Worm (Caenorhabditis elegans) whole organism, young adult: ENCODE measurements around the gene pap-2.

Experiments
- B0336.3 ChIP-seq: fragments of 200-800 bp; sonication (Bioruptor generic); IDR thresholded peaks from 2 replicates; pipeline ENCODE4 v1.3.6; 2022; ENCODE audit warnings: missing genetic modification characterization, missing compliant biosample characterization
- C06A6.2 ChIP-seq: fragments of 200-800 bp; sonication (Bioruptor generic); conservative IDR thresholded peaks from 2 replicates; pipeline ENCODE4 v1.3.6; 2022; ENCODE audit warnings: missing genetic modification characterization, missing compliant biosample characterization
- F10E7.11 ChIP-seq: sonication (generic microtip); optimal IDR thresholded peaks from 2 replicates; lab custom pipeline; 2017; ENCODE audit warnings: mild to moderate bottlenecking, missing genetic modification characterization, moderate library complexity, missing compliant biosample characterization
- F23B12.7 ChIP-seq: sonication (generic microtip); optimal IDR thresholded peaks from 2 replicates; lab custom pipeline; 2017; ENCODE audit warnings: missing genetic modification characterization, mild to moderate bottlenecking, missing compliant biosample characterization, antibody characterized with exemption, moderate library complexity; ENCODE audit not compliant: insufficient read depth
- F33H1.4 ChIP-seq: fragments of 200-800 bp; sonication (Bioruptor generic); IDR thresholded peaks from 2 replicates; pipeline ENCODE4 v1.3.6; 2022; ENCODE audit warnings: missing genetic modification reagents, missing genetic modification characterization, missing compliant biosample characterization
- F39B2.1 ChIP-seq: fragments of 200-800 bp; sonication (Bioruptor generic); IDR thresholded peaks from 2 replicates; pipeline ENCODE4 v1.3.6; 2022; ENCODE audit warnings: missing genetic modification reagents, missing genetic modification characterization, missing compliant biosample characterization
- K12H6.12 ChIP-seq: fragments of 200-800 bp; sonication (Bioruptor generic); optimal IDR thresholded peaks from 2 replicates; lab custom pipeline; 2018; ENCODE audit warnings: mild to moderate bottlenecking, missing genetic modification characterization, missing compliant biosample characterization
- Y53G8AR.9 ChIP-seq: fragments of 200-800 bp; sonication (Bioruptor generic); conservative IDR thresholded peaks from 2 replicates; pipeline ENCODE4 v1.3.6; 2022; ENCODE audit warnings: missing genetic modification reagents, missing genetic modification characterization, missing compliant biosample characterization
- Y56A3A.18 ChIP-seq: fragments of 200-800 bp; sonication (Bioruptor generic); IDR thresholded peaks from 2 replicates; pipeline ENCODE4 v1.3.6; 2022; ENCODE audit warnings: missing genetic modification reagents, missing genetic modification characterization, missing compliant biosample characterization
- Y95B8A.8 ChIP-seq: fragments of 200-800 bp; sonication (Bioruptor generic); IDR thresholded peaks from 2 replicates; pipeline ENCODE4 v1.3.6; 2022; ENCODE audit warnings: missing genetic modification reagents, missing genetic modification characterization, missing compliant biosample characterization
- akir-1 ChIP-seq: fragments of 200-800 bp; sonication (Bioruptor generic); optimal IDR thresholded peaks from 2 replicates; lab custom pipeline; 2018; ENCODE audit warnings: mild to moderate bottlenecking, missing genetic modification characterization, moderate library complexity, missing compliant biosample characterization
- atf-7 ChIP-seq: sonication (generic microtip); optimal IDR thresholded peaks from 2 replicates; lab custom pipeline; 2017; ENCODE audit warnings: mild to moderate bottlenecking, missing genetic modification characterization, missing compliant biosample characterization
- bed-1 ChIP-seq: fragments of 200-800 bp; sonication (Bioruptor generic); IDR thresholded peaks from 2 replicates; pipeline ENCODE4 v1.3.6; 2022; ENCODE audit warnings: missing genetic modification reagents, missing genetic modification characterization, missing compliant biosample characterization
- cebp-1 ChIP-seq, 2 experiments: fragments of 200-800 bp in 1 of 2; sonication (Bioruptor generic) in 1 of 2; sonication (generic microtip) in 1 of 2; IDR thresholded peaks in 1 of 2; optimal IDR thresholded peaks in 1 of 2; 2 replicates each; pipeline versions ENCODE4 v1.3.6 to Lab custom; 2017 to 2022; ENCODE audit warnings: missing compliant biosample characterization in 2 of 2, missing genetic modification characterization in 2 of 2, mild to moderate bottlenecking in 1 of 2, missing genetic modification reagents in 1 of 2, moderate library complexity in 1 of 2
- dox-1 ChIP-seq: fragments of 200-800 bp; sonication (Bioruptor generic); IDR thresholded peaks from 2 replicates; pipeline ENCODE4 v1.3.6; 2022; ENCODE audit warnings: missing genetic modification reagents, missing genetic modification characterization, missing compliant biosample characterization
- dpff-1 ChIP-seq: sonication (generic microtip); optimal IDR thresholded peaks from 2 replicates; lab custom pipeline; 2017; ENCODE audit warnings: mild to moderate bottlenecking, missing genetic modification characterization, missing compliant biosample characterization
- gei-17 ChIP-seq: fragments of 200-800 bp; sonication (Bioruptor generic); optimal IDR thresholded peaks from 2 replicates; lab custom pipeline; 2018; ENCODE audit warnings: mild to moderate bottlenecking, missing genetic modification characterization, missing compliant biosample characterization
- let-526 ChIP-seq: fragments of 200-800 bp; sonication (Bioruptor generic); IDR thresholded peaks from 2 replicates; pipeline ENCODE4 v1.3.6; 2022; ENCODE audit warnings: missing genetic modification reagents, missing genetic modification characterization, missing compliant biosample characterization
- let-607 ChIP-seq, 2 experiments: fragments of 200-800 bp in 1 of 2; sonication (Bioruptor generic) in 1 of 2; sonication (generic microtip) in 1 of 2; optimal IDR thresholded peaks; 2 replicates each; lab custom pipeline; 2016 to 2018; ENCODE audit warnings: mild to moderate bottlenecking in 2 of 2, missing compliant biosample characterization in 2 of 2, missing genetic modification characterization in 2 of 2, moderate library complexity in 2 of 2, missing genotype in 1 of 2
- lsl-1 ChIP-seq: fragments of 200-800 bp; sonication (Bioruptor generic); optimal IDR thresholded peaks from 2 replicates; lab custom pipeline; 2018; ENCODE audit warnings: mild to moderate bottlenecking, missing genetic modification characterization, moderate library complexity, missing compliant biosample characterization
- madf-3 ChIP-seq: fragments of 200-800 bp; sonication (Bioruptor generic); IDR thresholded peaks from 2 replicates; pipeline ENCODE4 v1.3.6; 2022; ENCODE audit warnings: missing genetic modification reagents, missing genetic modification characterization, missing compliant biosample characterization
- madf-8 ChIP-seq: fragments of 200-800 bp; sonication (Bioruptor generic); conservative IDR thresholded peaks from 2 replicates; pipeline ENCODE4 v1.3.6; 2022; ENCODE audit warnings: missing genetic modification reagents, missing genetic modification characterization, missing compliant biosample characterization
- nfya-2 ChIP-seq: fragments of 200-800 bp; sonication (Bioruptor generic); IDR thresholded peaks from 2 replicates; pipeline ENCODE4 v1.3.6; 2022; ENCODE audit warnings: missing genetic modification reagents, missing genetic modification characterization, missing compliant biosample characterization
- nfyb-1 ChIP-seq: fragments of 200-800 bp; sonication (Bioruptor generic); IDR thresholded peaks from 2 replicates; pipeline ENCODE4 v1.3.6; 2022; ENCODE audit warnings: missing genetic modification reagents, missing genetic modification characterization, missing compliant biosample characterization
- nhr-179 ChIP-seq: sonication (generic microtip); optimal IDR thresholded peaks from 2 replicates; lab custom pipeline; 2016; ENCODE audit warnings: mild to moderate bottlenecking, missing genetic modification characterization, missing compliant biosample characterization
- nhr-80 ChIP-seq: sonication (generic microtip); optimal IDR thresholded peaks from 2 replicates; lab custom pipeline; 2016; ENCODE audit warnings: missing genetic modification characterization, missing compliant biosample characterization
- nhr-90 ChIP-seq: sonication (generic microtip); optimal IDR thresholded peaks from 2 replicates; lab custom pipeline; 2016; ENCODE audit warnings: missing genotype, mild to moderate bottlenecking, missing genetic modification characterization, missing compliant biosample characterization
- pbrm-1 ChIP-seq: fragments of 200-800 bp; sonication (Bioruptor generic); IDR thresholded peaks from 2 replicates; pipeline ENCODE4 v1.3.6; 2022; ENCODE audit warnings: missing genetic modification reagents, missing genetic modification characterization, missing compliant biosample characterization
- sea-2 ChIP-seq: fragments of 200-800 bp; sonication (Bioruptor generic); IDR thresholded peaks from 2 replicates; pipeline ENCODE4 v1.3.6; 2022; ENCODE audit warnings: missing genetic modification characterization, missing compliant biosample characterization
- snpc-1.3 ChIP-seq: sonication (generic microtip); optimal IDR thresholded peaks from 2 replicates; lab custom pipeline; 2017; ENCODE audit warnings: missing genetic modification characterization, mild to moderate bottlenecking, missing compliant biosample characterization, antibody characterized with exemption, moderate library complexity, missing genotype, missing genetic modification reagents; ENCODE audit not compliant: insufficient read depth
- tlf-1 ChIP-seq: fragments of 200-800 bp; sonication (Bioruptor generic); optimal IDR thresholded peaks from 2 replicates; lab custom pipeline; 2018; ENCODE audit warnings: mild to moderate bottlenecking, missing genetic modification characterization, missing compliant biosample characterization
- unc-62 ChIP-seq: fragments of 150-350 bp; optimal IDR thresholded peaks from 2 replicates; lab custom pipeline; 2014; ENCODE audit warnings: missing biosample characterization, missing genetic modification reagents, missing genetic modification characterization
- xnd-1 ChIP-seq: sonication (generic microtip); optimal IDR thresholded peaks from 2 replicates; lab custom pipeline; 2016; ENCODE audit warnings: missing genotype, missing genetic modification reagents, missing genetic modification characterization, missing compliant biosample characterization
- zfh-2 ChIP-seq: fragments of 200-800 bp; sonication (Bioruptor generic); conservative IDR thresholded peaks from 2 replicates; pipeline ENCODE4 v1.3.6; 2022; ENCODE audit warnings: missing genetic modification reagents, missing genetic modification characterization, missing compliant biosample characterization
- zim-3 ChIP-seq: sonication (generic microtip); optimal IDR thresholded peaks from 2 replicates; lab custom pipeline; 2017; ENCODE audit warnings: mild to moderate bottlenecking, missing genetic modification characterization, moderate library complexity, missing compliant biosample characterization
- ztf-18 ChIP-seq: sonication (generic microtip); optimal IDR thresholded peaks from 2 replicates; lab custom pipeline; 2016; ENCODE audit warnings: missing genotype, mild to moderate bottlenecking, missing genetic modification characterization, missing compliant biosample characterization
- ztf-22 ChIP-seq: fragments of 200-800 bp; sonication (Bioruptor generic); optimal IDR thresholded peaks from 2 replicates; lab custom pipeline; 2018; ENCODE audit warnings: mild to moderate bottlenecking, missing genetic modification characterization, moderate library complexity, missing compliant biosample characterization

Gene pap-2

ce11 chrII:9624110-9624695 is 15.0 kb upstream of the pap-2 start, which contains the start of the genes dnj-20 and ZK1307.8 (continued):
- TF ChIP-seq nfya-2 (GFP tag; lab: Robert Waterston, UW) (no peak), zfh-2 (GFP tag; lab: Robert Waterston, UW) (no peak), xnd-1 (tag; lab: Kevin White, UChicago) (peak; percentile 60), gei-17 (GFP tag; lab: Kevin White, UChicago) (no peak), dox-1 (GFP tag; lab: Robert Waterston, UW) (no peak), nfyb-1 (GFP tag; lab: Robert Waterston, UW) (no peak), snpc-1.3 (tag; lab: Kevin White, UChicago) (peak; percentile 57), F33H1.4 (peak; percentile 81), Y95B8A.8 (GFP tag; lab: Robert Waterston, UW) (no peak), madf-8 (GFP tag; lab: Robert Waterston, UW) (0 out of 2 replicates have a peak, but pooled peaks have one; percentile 12), F10E7.11 (tag; lab: Kevin White, UChicago) (no peak), tlf-1 (GFP tag; lab: Kevin White, UChicago) (no peak), F39B2.1 (GFP tag; lab: Robert Waterston, UW) (no peak), zim-3 (tag; lab: Kevin White, UChicago) (no peak), nhr-80 (tag; lab: Kevin White, UChicago) (peak; percentile 56), K12H6.12 (no peak), bed-1 (GFP tag; lab: Robert Waterston, UW) (no peak), nhr-179 (tag; lab: Kevin White, UChicago) (no peak), lsl-1 (GFP tag; lab: Kevin White, UChicago) (peak; percentile 82), C06A6.2 (GFP tag; lab: Robert Waterston, UW) (no peak)
- TF ChIP-seq, all 124 proteins: peak for 12

- 0 out of 2 replicates have a peak, but pooled peaks have one; percentile 57 for TF ChIP-seq let-526 (GFP tag; lab: Robert Waterston, UW)
- peak; percentile 96 for TF ChIP-seq unc-62 (GFP tag; lab: Kevin White, UChicago)
- peak; percentile 45; the same call in 1 of the 2 replicates for TF ChIP-seq dox-1 (GFP tag; lab: Robert Waterston, UW)
- no peak for TF ChIP-seq F23B12.7
- no peak for TF ChIP-seq sea-2 (GFP tag; lab: Robert Waterston, UW)
- 0 out of 2 replicates have a peak, but pooled peaks have one; percentile 25 for TF ChIP-seq B0336.3
- 0 out of 2 replicates have a peak, but pooled peaks have one; percentile 46 for TF ChIP-seq Y53G8AR.9
- TF ChIP-seq nhr-90, result peak; percentile 16
- TF ChIP-seq Y56A3A.18, result 0 out of 2 replicates have a peak, but pooled peaks have one; percentile 17
- no peak for TF ChIP-seq C06A6.2 (GFP tag; lab: Robert Waterston, UW)
- peak; percentile 6 for TF ChIP-seq akir-1 (GFP tag; lab: Kevin White, UChicago)
- TF ChIP-seq atf-7, result peak; percentile 48
- peak; percentile 39 for TF ChIP-seq tlf-1 (GFP tag; lab: Kevin White, UChicago)
- peak; percentile 95 to 97 for TF ChIP-seq let-607 (tag; optimal IDR thresholded peaks at IDR 0.05; lab: Kevin White, UChicago)
- peak; percentile 69 for TF ChIP-seq cebp-1 (GFP tag; IDR thresholded peaks at IDR 0.05; lab: Robert Waterston, UW)
- TF ChIP-seq cebp-1 (tag; optimal IDR thresholded peaks at IDR 0.05; lab: Kevin White, UChicago), result peak; percentile 82
- no peak for TF ChIP-seq madf-3
- TF ChIP-seq nhr-80 (tag; lab: Kevin White, UChicago), result peak; percentile 92
- peak; percentile 1 for TF ChIP-seq ztf-18 (tag; lab: Kevin White, UChicago)
- TF ChIP-seq pbrm-1 (GFP tag; lab: Robert Waterston, UW), result 0 out of 2 replicates have a peak, but pooled peaks have one; percentile 25
- TF ChIP-seq ztf-22 (GFP tag; lab: Kevin White, UChicago), result peak; percentile 31
- TF ChIP-seq dpff-1 (tag; lab: Kevin White, UChicago), result no peak
- TF ChIP-seq, all 124 proteins: peak for 16
These were observed 12.7 kb upstream of the pap-2 start for ce11 chrII:9621913-9622348.
